Fruit fly (Drosophila melanogaster) whole organism, embryonic: Measurements from ENCODE around the gene Rnb.
A peak's percentile ranks its signal among the peaks of the same experiment; 100 is the strongest.

Experiments used
- Blimp-1 ChIP-seq: fragments of 200-800 bp; sonication (Bioruptor generic); optimal IDR thresholded peaks from 3 replicates; lab custom pipeline; 2018; ENCODE audit warnings: missing biosample characterization, missing genetic modification characterization, mild to moderate bottlenecking, moderate library complexity, missing genetic modification reagents
- BtbVII ChIP-seq: fragments of 200-800 bp; sonication (Bioruptor generic); optimal IDR thresholded peaks from 3 replicates; lab custom pipeline; 2017; ENCODE audit warnings: missing biosample characterization, mild to moderate bottlenecking, missing genetic modification characterization
- CG11398 ChIP-seq: fragments of 200-800 bp; sonication (Bioruptor generic); optimal IDR thresholded peaks from 2 replicates; lab custom pipeline; 2016; ENCODE audit warnings: missing biosample characterization, missing genetic modification characterization
- CG14860 ChIP-seq: fragments of 200-800 bp; sonication (Bioruptor generic); IDR thresholded peaks from 3 replicates; pipeline ENCODE4 v1.3.6; 2022; ENCODE audit warnings: missing biosample characterization, missing genetic modification characterization; ENCODE audit not compliant: partially characterized antibody
- CG17612 ChIP-seq: fragments of 200-800 bp; sonication (Bioruptor generic); IDR thresholded peaks from 2 replicates; pipeline ENCODE4 v1.3.6; 2022; ENCODE audit warnings: missing biosample characterization, missing genetic modification characterization
- CG31365 ChIP-seq: fragments of 200-800 bp; sonication (Bioruptor generic); optimal IDR thresholded peaks from 2 replicates; lab custom pipeline; 2018; ENCODE audit warnings: missing biosample characterization, mild to moderate bottlenecking, missing genetic modification characterization
- CG31388 ChIP-seq: fragments of 200-800 bp; sonication (Bioruptor generic); optimal IDR thresholded peaks from 2 replicates; lab custom pipeline; 2016; ENCODE audit warnings: missing biosample characterization, missing genetic modification characterization
- CG42726 ChIP-seq: fragments of 200-800 bp; sonication (Bioruptor generic); IDR thresholded peaks from 2 replicates; pipeline ENCODE4 v1.3.6; 2022; ENCODE audit warnings: missing biosample characterization, missing genetic modification characterization; ENCODE audit not compliant: partially characterized antibody
- CG4424 ChIP-seq: fragments of 200-800 bp; sonication (Bioruptor generic); optimal IDR thresholded peaks from 3 replicates; lab custom pipeline; 2016; ENCODE audit warnings: missing biosample characterization, missing genetic modification characterization
- CG4707 ChIP-seq: fragments of 200-800 bp; sonication (Bioruptor generic); optimal IDR thresholded peaks from 2 replicates; lab custom pipeline; 2018; ENCODE audit warnings: missing biosample characterization, mild to moderate bottlenecking, missing genetic modification characterization, moderate library complexity
- CG7839 ChIP-seq: fragments of 200-800 bp; sonication (Bioruptor generic); optimal IDR thresholded peaks from 3 replicates; lab custom pipeline; 2018; ENCODE audit warnings: missing biosample characterization, mild to moderate bottlenecking, missing genetic modification characterization, moderate library complexity
- CG7928 ChIP-seq: fragments of 200-800 bp; sonication (Bioruptor generic); optimal IDR thresholded peaks from 2 replicates; lab custom pipeline; 2017; ENCODE audit warnings: missing biosample characterization, mild to moderate bottlenecking, missing genetic modification characterization
- CG8290 ChIP-seq, 3 experiments: fragments of 200-800 bp; sonication (Bioruptor generic); optimal IDR thresholded peaks; 2 replicates each; lab custom pipeline; 2016 to 2019; ENCODE audit warnings: missing biosample characterization in 3 of 3, missing genetic modification characterization in 3 of 3, mild to moderate bottlenecking in 2 of 3, moderate library complexity in 1 of 3
- CG9932 ChIP-seq: fragments of 200-800 bp; sonication (Bioruptor generic); IDR thresholded peaks from 2 replicates; pipeline ENCODE4 v1.3.6; 2022; ENCODE audit warnings: missing biosample characterization, missing genetic modification characterization
- CkIIα-i1 ChIP-seq: fragments of 200-800 bp; sonication (Bioruptor generic); IDR thresholded peaks from 2 replicates; pipeline ENCODE4 v1.3.6; 2022; ENCODE audit warnings: missing biosample characterization, missing genetic modification characterization
- D19B ChIP-seq: fragments of 200-800 bp; sonication (Bioruptor generic); optimal IDR thresholded peaks from 2 replicates; lab custom pipeline; 2017; ENCODE audit warnings: missing biosample characterization, mild to moderate bottlenecking, missing genetic modification characterization
- Dip3 ChIP-seq: fragments of 200-800 bp; sonication (Bioruptor generic); optimal IDR thresholded peaks from 3 replicates; lab custom pipeline; 2016; ENCODE audit warnings: missing biosample characterization, missing genetic modification characterization
- ERR ChIP-seq: fragments of 200-800 bp; sonication (Bioruptor generic); optimal IDR thresholded peaks from 2 replicates; lab custom pipeline; 2016; ENCODE audit warnings: missing biosample characterization, missing genetic modification characterization
- Hr3 ChIP-seq: fragments of 200-800 bp; sonication (Bioruptor generic); optimal IDR thresholded peaks from 3 replicates; lab custom pipeline; 2016; ENCODE audit warnings: missing biosample characterization, missing genetic modification characterization
- Hr51 ChIP-seq, 2 experiments: fragments of 200-800 bp; sonication (Bioruptor generic); optimal IDR thresholded peaks; 2 replicates in 1 of 2; 3 replicates in 1 of 2; lab custom pipeline; 2016 to 2018; ENCODE audit warnings: missing biosample characterization in 2 of 2, missing genetic modification characterization in 2 of 2, mild to moderate bottlenecking in 1 of 2, moderate library complexity in 1 of 2
- Kr ChIP-seq: fragments of 200-800 bp; sonication (Bioruptor generic); optimal IDR thresholded peaks from 2 replicates; lab custom pipeline; 2017; ENCODE audit warnings: missing biosample characterization, mild to moderate bottlenecking, missing genetic modification characterization
- Lim3 ChIP-seq: fragments of 200-800 bp; sonication (Bioruptor generic); IDR thresholded peaks from 2 replicates; pipeline ENCODE4 v1.3.6; 2022; ENCODE audit warnings: missing biosample characterization, missing genetic modification characterization
- Lpt ChIP-seq: fragments of >200 bp; optimal IDR thresholded peaks from 2 replicates; lab custom pipeline; 2018; ENCODE audit warnings: missing biosample characterization, missing genetic modification characterization
- YL-1 ChIP-seq: fragments of 200-800 bp; sonication (Bioruptor generic); optimal IDR thresholded peaks from 3 replicates; lab custom pipeline; 2017; ENCODE audit warnings: missing biosample characterization, mild to moderate bottlenecking, missing genetic modification characterization
- amos ChIP-seq: fragments of 200-800 bp; sonication (Bioruptor generic); IDR thresholded peaks from 2 replicates; pipeline ENCODE4 v1.3.6; 2022; ENCODE audit warnings: missing biosample characterization, missing genetic modification characterization; ENCODE audit not compliant: partially characterized antibody
- bcd ChIP-seq: fragments of 200-800 bp; sonication (Bioruptor generic); optimal IDR thresholded peaks from 2 replicates; lab custom pipeline; 2017; ENCODE audit warnings: missing biosample characterization, mild to moderate bottlenecking, missing genetic modification characterization
- cato ChIP-seq: fragments of 200-800 bp; sonication (Bioruptor generic); optimal IDR thresholded peaks from 2 replicates; lab custom pipeline; 2016; ENCODE audit warnings: missing biosample characterization, missing genetic modification characterization, borderline replicate concordance
- chinmo ChIP-seq: fragments of 200-800 bp; sonication (Bioruptor generic); IDR thresholded peaks from 4 replicates; pipeline ENCODE4 v1.3.6; 2022; ENCODE audit warnings: missing biosample characterization, missing genetic modification characterization; ENCODE audit not compliant: partially characterized antibody
- eve ChIP-seq, 2 experiments: fragments of >200 bp; optimal IDR thresholded peaks; 2 replicates each; lab custom pipeline; 2017; ENCODE audit warnings: missing biosample characterization in 2 of 2, missing genetic modification characterization in 2 of 2
- ewg ChIP-seq: fragments of 200-800 bp; sonication (Bioruptor generic); optimal IDR thresholded peaks from 3 replicates; lab custom pipeline; 2017; ENCODE audit warnings: mild to moderate bottlenecking, missing biosample characterization, missing genetic modification reagents, missing genetic modification characterization
- hth ChIP-seq: fragments of >200 bp; optimal IDR thresholded peaks from 2 replicates; lab custom pipeline; 2017; ENCODE audit warnings: inconsistent platforms
- kah ChIP-seq: fragments of 200-800 bp; sonication (Bioruptor generic); optimal IDR thresholded peaks from 2 replicates; lab custom pipeline; 2018; ENCODE audit warnings: missing biosample characterization, mild to moderate bottlenecking, missing genetic modification characterization
- kay ChIP-seq: fragments of 200-800 bp; sonication (Bioruptor generic); optimal IDR thresholded peaks from 2 replicates; lab custom pipeline; 2016; ENCODE audit warnings: missing biosample characterization, missing genetic modification characterization
- lbe ChIP-seq: fragments of 200-800 bp; sonication (Bioruptor generic); optimal IDR thresholded peaks from 2 replicates; lab custom pipeline; 2016; ENCODE audit warnings: missing biosample characterization, mild to moderate bottlenecking, missing genetic modification characterization
- lilli ChIP-seq: fragments of 200-800 bp; sonication (Bioruptor generic); optimal IDR thresholded peaks from 3 replicates; lab custom pipeline; 2016; ENCODE audit warnings: missing biosample characterization, missing genetic modification characterization
- lmd ChIP-seq: fragments of 200-800 bp; sonication (Bioruptor generic); IDR thresholded peaks from 2 replicates; pipeline ENCODE4 v1.3.6; 2022; ENCODE audit warnings: missing biosample characterization, missing genetic modification characterization
- luna ChIP-seq: fragments of 200-800 bp; sonication (Bioruptor generic); optimal IDR thresholded peaks from 2 replicates; lab custom pipeline; 2016; ENCODE audit warnings: missing biosample characterization, missing genetic modification characterization
- nom ChIP-seq: fragments of 200-800 bp; sonication (Bioruptor generic); optimal IDR thresholded peaks from 2 replicates; lab custom pipeline; 2017; ENCODE audit warnings: missing biosample characterization, missing genetic modification characterization, mild to moderate bottlenecking, moderate library complexity, missing genetic modification reagents
- onecut ChIP-seq: fragments of 200-800 bp; sonication (Bioruptor generic); IDR thresholded peaks from 2 replicates; pipeline ENCODE4 v1.3.6; 2022; ENCODE audit warnings: missing biosample characterization, missing genetic modification characterization
- otp ChIP-seq: fragments of 200-800 bp; sonication (Bioruptor generic); IDR thresholded peaks from 3 replicates; pipeline ENCODE4, ENCODE4 v1.3.6; 2022; ENCODE audit warnings: missing biosample characterization, missing genetic modification characterization
- pho ChIP-seq: fragments of 200-800 bp; sonication (Bioruptor generic); optimal IDR thresholded peaks from 2 replicates; lab custom pipeline; 2016; ENCODE audit warnings: missing biosample characterization, missing genetic modification characterization
- pita ChIP-seq: fragments of 200-800 bp; sonication (Bioruptor generic); optimal IDR thresholded peaks from 2 replicates; lab custom pipeline; 2017; ENCODE audit warnings: missing biosample characterization, mild to moderate bottlenecking, missing genetic modification characterization
- salm ChIP-seq: fragments of 200-800 bp; sonication (Bioruptor generic); optimal IDR thresholded peaks from 2 replicates; lab custom pipeline; 2018; ENCODE audit warnings: missing biosample characterization, mild to moderate bottlenecking, missing genetic modification characterization
- sens ChIP-seq: fragments of 200-800 bp; sonication (Bioruptor generic); peaks from one replicate; lab custom pipeline; 2016; ENCODE audit warnings: missing biosample characterization, missing genetic modification characterization
- seq ChIP-seq: fragments of 200-800 bp; sonication (Bioruptor generic); IDR thresholded peaks from 2 replicates; pipeline ENCODE4 v1.3.6; 2022; ENCODE audit warnings: missing biosample characterization, missing genetic modification characterization
- sob ChIP-seq: fragments of 200-800 bp; sonication (Bioruptor generic); IDR thresholded peaks from 2 replicates; pipeline ENCODE4 v1.3.6; 2022; ENCODE audit warnings: missing biosample characterization, missing genetic modification characterization
- tup ChIP-seq: fragments of 200-800 bp; sonication (Bioruptor generic); optimal IDR thresholded peaks from 2 replicates; lab custom pipeline; 2016; ENCODE audit warnings: missing biosample characterization, mild to moderate bottlenecking, missing genetic modification characterization, moderate library complexity
- twi ChIP-seq: fragments of 200-800 bp; optimal IDR thresholded peaks from 2 replicates; lab custom pipeline; 2019; ENCODE audit warnings: missing biosample characterization, mild to moderate bottlenecking, missing genetic modification characterization, moderate library complexity
- unc-4 ChIP-seq: fragments of 200-800 bp; sonication (Bioruptor generic); IDR thresholded peaks from 2 replicates; pipeline ENCODE4 v1.3.6; 2022; ENCODE audit warnings: missing biosample characterization, missing genetic modification characterization; ENCODE audit not compliant: partially characterized antibody
- vvl ChIP-seq: fragments of 200-800 bp; sonication (Bioruptor generic); IDR thresholded peaks from 2 replicates; pipeline ENCODE4 v1.3.6; 2022; ENCODE audit warnings: missing biosample characterization, missing genetic modification characterization
- wor ChIP-seq: fragments of 200-800 bp; sonication (Bioruptor generic); IDR thresholded peaks from 2 replicates; pipeline ENCODE4 v1.3.6; 2022; ENCODE audit warnings: missing biosample characterization, missing genetic modification characterization

The Rnb gene

dm6 chr3R:29758129-29758733, 40.9 kb downstream of the Rnb start (continued):
- TF ChIP-seq Lpt (GFP tag; lab: Kevin White, UChicago) = no peak
- TF ChIP-seq lmd = no peak
- TF ChIP-seq CG31365 (tag; lab: Kevin White, UChicago) = no peak
- TF ChIP-seq sens (GFP tag; lab: Kevin White, UChicago) = peak; percentile 25
- no peak for TF ChIP-seq twi (tag; lab: Kevin White, UChicago)
- TF ChIP-seq CG11398 (GFP tag; lab: Kevin White, UChicago) = no peak
- TF ChIP-seq pita (GFP tag; lab: Kevin White, UChicago) = no peak
- TF ChIP-seq BtbVII = no peak
- TF ChIP-seq ERR (GFP tag; lab: Kevin White, UChicago) = no peak
- no peak for TF ChIP-seq wor (GFP tag; lab: Robert Waterston, UW)
- TF ChIP-seq seq = no peak
- TF ChIP-seq otp (GFP tag; lab: Robert Waterston, UW) = no peak
- TF ChIP-seq tup = no peak
- TF ChIP-seq CG17612 (GFP tag; lab: Robert Waterston, UW) = no peak
- no peak for TF ChIP-seq Hr3 (GFP tag; lab: Kevin White, UChicago)
- TF ChIP-seq CG7839 (tag; lab: Kevin White, UChicago) = peak; percentile 33
- TF ChIP-seq CG9932 = no peak
- TF ChIP-seq Dip3 = no peak
- no peak for TF ChIP-seq nom (GFP tag; lab: Kevin White, UChicago)
- no peak for TF ChIP-seq luna (GFP tag; lab: Kevin White, UChicago)
- no peak for TF ChIP-seq cato (GFP tag; lab: Kevin White, UChicago)
- no peak for TF ChIP-seq pho
- no peak for TF ChIP-seq eve (GFP tag; optimal IDR thresholded peaks at IDR 0.05; lab: Kevin White, UChicago)
- no peak for TF ChIP-seq CG42726 (GFP tag; lab: Robert Waterston, UW)
- TF ChIP-seq kah (GFP tag; lab: Kevin White, UChicago) = no peak
- TF ChIP-seq CG4707 (GFP tag; lab: Kevin White, UChicago) = no peak
- TF ChIP-seq unc-4 = no peak
- TF ChIP-seq ewg (GFP tag; lab: Kevin White, UChicago) = no peak
- no peak for TF ChIP-seq kay (GFP tag; lab: Kevin White, UChicago)
- TF ChIP-seq Lim3 (GFP tag; lab: Robert Waterston, UW) = no peak
- no peak for TF ChIP-seq CG7928 (GFP tag; lab: Kevin White, UChicago)
- TF ChIP-seq bcd = no peak
- no peak for TF ChIP-seq CG31388 (GFP tag; lab: Kevin White, UChicago)
- TF ChIP-seq CkIIα-i1 (GFP tag; lab: Robert Waterston, UW) = no peak
- no peak for TF ChIP-seq CG14860 (GFP tag; lab: Robert Waterston, UW)
- TF ChIP-seq lbe (GFP tag; lab: Kevin White, UChicago) = no peak
- no peak for TF ChIP-seq sob
- TF ChIP-seq CG4424 (GFP tag; lab: Kevin White, UChicago) = no peak
- no peak for TF ChIP-seq salm
- peak; percentile 49; the same call in 1 of the 2 replicates for TF ChIP-seq vvl (GFP tag; lab: Robert Waterston, UW)
- no peak for TF ChIP-seq CG8290 (GFP tag; optimal IDR thresholded peaks at IDR 0.05; lab: Kevin White, UChicago)
- TF ChIP-seq CG8290 (tag; optimal IDR thresholded peaks at IDR 0.05; lab: Kevin White, UChicago) = no peak
- TF ChIP-seq hth = no peak
- no peak for TF ChIP-seq Blimp-1
- no peak for TF ChIP-seq D19B (GFP tag; lab: Kevin White, UChicago)
- no peak for TF ChIP-seq chinmo (GFP tag; lab: Robert Waterston, UW)
- no peak for TF ChIP-seq Kr (GFP tag; lab: Kevin White, UChicago)
- no peak for TF ChIP-seq onecut (GFP tag; lab: Robert Waterston, UW)
- no peak for TF ChIP-seq lilli (GFP tag; lab: Kevin White, UChicago)
- no peak for TF ChIP-seq amos
- no peak for TF ChIP-seq YL-1 (GFP tag; lab: Kevin White, UChicago)
- TF ChIP-seq Hr51 (GFP tag; optimal IDR thresholded peaks at IDR 0.05; lab: Kevin White, UChicago) = peak in 1 of 2 experiments; percentile 39
